Worm (Caenorhabditis elegans) whole organism, mixed stage, embryonic: Measurements from ENCODE around the gene F32D1.8.

Source experiments
- ceh-83 ChIP-seq: fragments of 200-800 bp; sonication (Bioruptor generic); optimal IDR thresholded peaks from 2 replicates; lab custom pipeline; 2018; ENCODE audit warnings: mild to moderate bottlenecking, missing genetic modification characterization, missing compliant biosample characterization
- flh-1 ChIP-seq: fragments of 200-800 bp; sonication (Bioruptor generic); optimal IDR thresholded peaks from 2 replicates; lab custom pipeline; 2018; ENCODE audit warnings: mild to moderate bottlenecking, missing genetic modification characterization, moderate library complexity, missing compliant biosample characterization
- lin-13 ChIP-seq: fragments of 150-350 bp; optimal IDR thresholded peaks from 2 replicates; lab custom pipeline; 2014; ENCODE audit warnings: missing biosample characterization, missing genetic modification characterization
- mab-5 ChIP-seq: fragments of 150-350 bp; optimal IDR thresholded peaks from 2 replicates; lab custom pipeline; 2014; ENCODE audit warnings: missing biosample characterization, missing genetic modification characterization
- nhr-12 ChIP-seq: fragments of 150-350 bp; optimal IDR thresholded peaks from 2 replicates; lab custom pipeline; 2014; ENCODE audit warnings: missing biosample characterization, missing genetic modification characterization
- nhr-2 ChIP-seq: fragments of 150-350 bp; optimal IDR thresholded peaks from 2 replicates; lab custom pipeline; 2014; ENCODE audit warnings: missing biosample characterization, missing genetic modification characterization
- nhr-28 ChIP-seq: fragments of 150-350 bp; optimal IDR thresholded peaks from 2 replicates; lab custom pipeline; 2014; ENCODE audit warnings: missing biosample characterization, missing genetic modification characterization
- pha-4 ChIP-seq: fragments of 150-350 bp; optimal IDR thresholded peaks from 2 replicates; lab custom pipeline; 2018; ENCODE audit warnings: missing biosample characterization, missing genetic modification reagents, missing genetic modification characterization
- snpc-4 ChIP-seq: fragments of 150-350 bp; optimal IDR thresholded peaks from 2 replicates; lab custom pipeline; 2014; ENCODE audit warnings: missing biosample characterization, missing genetic modification characterization
- sptf-1 ChIP-seq: sonication (generic microtip); optimal IDR thresholded peaks from 2 replicates; lab custom pipeline; 2017; ENCODE audit warnings: mild to moderate bottlenecking, missing genetic modification characterization, moderate library complexity, missing compliant biosample characterization
- unc-120 ChIP-seq: sonication (generic microtip); optimal IDR thresholded peaks from 2 replicates; lab custom pipeline; 2017; ENCODE audit warnings: missing genetic modification characterization, missing compliant biosample characterization; ENCODE audit not compliant: poor library complexity, severe bottlenecking
- unc-39 ChIP-seq: fragments of 150-350 bp; optimal IDR thresholded peaks from 2 replicates; lab custom pipeline; 2014; ENCODE audit warnings: missing biosample characterization, missing genetic modification characterization
- unc-62 ChIP-seq: fragments of 150-350 bp; optimal IDR thresholded peaks from 2 replicates; lab custom pipeline; 2014; ENCODE audit warnings: missing biosample characterization, missing genetic modification reagents, missing genetic modification characterization
- ztf-11 ChIP-seq: fragments of 150-350 bp; optimal IDR thresholded peaks from 2 replicates; lab custom pipeline; 2014; ENCODE audit warnings: missing biosample characterization, missing genetic modification characterization

ce11 chrV:4346325-4346724 is 31.2 kb downstream of the F32D1.8 start, which contains the start of gene hpo-18:
- TF ChIP-seq unc-62 (no peak), nhr-2 (tag; lab: Kevin White, UChicago) (no peak), nhr-12 (tag; lab: Kevin White, UChicago) (no peak), nhr-28 (tag; lab: Kevin White, UChicago) (no peak), sptf-1 (tag; lab: Kevin White, UChicago) (no peak), unc-120 (tag; lab: Kevin White, UChicago) (no peak), mab-5 (no peak), unc-39 (tag; lab: Kevin White, UChicago) (no peak), ceh-83 (no peak), pha-4 (tag; lab: Kevin White, UChicago) (no peak), ztf-11 (tag; lab: Kevin White, UChicago) (no peak), lin-13 (no peak), snpc-4 (no peak), flh-1 (GFP tag; lab: Kevin White, UChicago) (no peak)
